Fruit fly (Drosophila melanogaster): ENCODE data around the gene Sfmbt.

Sfmbt gene

DNA sequence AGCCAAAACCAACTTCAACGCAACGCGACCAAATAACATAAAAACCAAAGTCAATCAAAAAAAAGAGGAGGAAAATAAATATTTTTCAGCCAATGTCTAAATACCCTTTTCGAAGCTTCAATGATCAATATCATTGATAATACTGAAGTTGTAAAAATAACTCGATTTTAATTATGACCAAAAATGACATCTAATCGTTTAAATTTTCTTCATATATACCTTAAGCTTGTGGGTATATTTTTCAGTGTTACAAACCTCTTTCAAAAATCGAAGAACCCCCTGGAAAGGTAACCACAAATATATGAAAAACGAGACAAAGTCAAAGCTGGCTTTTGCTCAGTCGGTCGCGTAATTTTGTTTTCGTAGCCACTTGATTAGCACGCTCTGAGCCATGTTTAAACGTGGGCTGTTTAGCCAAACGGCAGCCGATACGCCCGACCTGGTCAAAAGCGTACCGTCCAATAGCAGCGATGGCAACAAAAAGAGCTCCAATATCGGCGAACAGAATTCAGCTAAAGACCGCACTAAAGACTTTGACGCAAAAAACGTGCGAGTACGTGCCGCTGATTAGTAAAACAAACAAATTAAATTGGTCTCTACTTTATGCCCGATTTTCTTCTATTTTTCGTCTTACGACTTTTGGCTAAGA, 31.4 kb downstream of the Sfmbt start (continued):
- peak; percentile 26 for TF ChIP-seq CrebB (tag; optimal IDR thresholded peaks at IDR 0.05)
- no peak for TF ChIP-seq btn (GFP tag; optimal IDR thresholded peaks at IDR 0.05)
- TF ChIP-seq ssp (GFP tag; IDR thresholded peaks at IDR 0.05) = peak; percentile 48
- no peak for TF ChIP-seq CG33557 (GFP tag; optimal IDR thresholded peaks at IDR 0.05)
- peak; percentile 35 for TF ChIP-seq Nf-YB (GFP tag; optimal IDR thresholded peaks at IDR 0.05)
- no peak for TF ChIP-seq inv (GFP tag; IDR thresholded peaks at IDR 0.05; ENCODE audit: partially characterized antibody)
- peak; percentile 63 for TF ChIP-seq Side (GFP tag; optimal IDR thresholded peaks at IDR 0.05)
- 0 out of 3 replicates have a peak, but pooled peaks have one; percentile 59 for TF ChIP-seq gce (GFP tag; IDR thresholded peaks at IDR 0.05)
- no peak for TF ChIP-seq MTF-1 (GFP tag; optimal IDR thresholded peaks at IDR 0.05; ENCODE audit: borderline replicate concordance)
- TF ChIP-seq gt (GFP tag; IDR thresholded peaks at IDR 0.05) = no peak
- TF ChIP-seq HHEX (GFP tag; optimal IDR thresholded peaks at IDR 0.05) = peak; percentile 76
- no peak for TF ChIP-seq sna (GFP tag; IDR thresholded peaks at IDR 0.05; ENCODE audit: partially characterized antibody)
- peak; percentile 89 for TF ChIP-seq CG10147 (GFP tag; optimal IDR thresholded peaks at IDR 0.05)
- TF ChIP-seq Lim3 (GFP tag; IDR thresholded peaks at IDR 0.05) = no peak
- no peak for TF ChIP-seq CG15479 (GFP tag; optimal IDR thresholded peaks at IDR 0.05)
- no peak for TF ChIP-seq h (optimal IDR thresholded peaks at IDR 0.05)
- TF ChIP-seq CG3281 (GFP tag; optimal IDR thresholded peaks at IDR 0.05) = peak; percentile 85
- TF ChIP-seq ttk (GFP tag; IDR thresholded peaks at IDR 0.05) = peak; percentile 76
- no peak for TF ChIP-seq stwl (tag; optimal IDR thresholded peaks at IDR 0.05)
- peak; percentile 93 for TF ChIP-seq dysf (GFP tag; IDR thresholded peaks at IDR 0.05)
- TF ChIP-seq tap (tag; optimal IDR thresholded peaks at IDR 0.05) = peak; percentile 70
- TF ChIP-seq Dbx (GFP tag; IDR thresholded peaks at IDR 0.05) = peak; percentile 86
- peak; percentile 4 for TF ChIP-seq Hmx (GFP tag; optimal IDR thresholded peaks at IDR 0.05)
- no peak for TF ChIP-seq HLH4C (GFP tag; IDR thresholded peaks at IDR 0.05; ENCODE audit: partially characterized antibody)
- TF ChIP-seq Trl (optimal IDR thresholded peaks at IDR 0.05) = no peak
- TF ChIP-seq Trl (GFP tag; optimal IDR thresholded peaks at IDR 0.05) = peak; percentile 74
- TF ChIP-seq ind (GFP tag; optimal IDR thresholded peaks at IDR 0.05) = peak; percentile 83
- no peak for TF ChIP-seq CG4707 (GFP tag; optimal IDR thresholded peaks at IDR 0.05)
- no peak for TF ChIP-seq Vsx1 (GFP tag; optimal IDR thresholded peaks at IDR 0.05)
- peak; percentile 38; the same call in 1 of the 2 replicates for TF ChIP-seq CG17328 (GFP tag; IDR thresholded peaks at IDR 0.05)
- no peak for TF ChIP-seq pfk (GFP tag; optimal IDR thresholded peaks at IDR 0.05)
- no peak for TF ChIP-seq CG8290 (GFP tag; optimal IDR thresholded peaks at IDR 0.05)
- TF ChIP-seq CG8290 (tag; optimal IDR thresholded peaks at IDR 0.05) = peak in 1 of 2 experiments; percentile 42
- TF ChIP-seq sima (GFP tag; optimal IDR thresholded peaks at IDR 0.05) = peak; percentile 23
- peak; percentile 87 for TF ChIP-seq Ets65A (GFP tag)
- peak in 1 of 2 experiments; percentile 17 for TF ChIP-seq Hr78 (GFP tag; optimal IDR thresholded peaks at IDR 0.05)
- TF ChIP-seq bab2 (GFP tag; optimal IDR thresholded peaks at IDR 0.05) = peak; percentile 73
- peak; percentile 41 for TF ChIP-seq CG9437 (GFP tag; optimal IDR thresholded peaks at IDR 0.05)
- TF ChIP-seq CG12104 (GFP tag; optimal IDR thresholded peaks at IDR 0.05) = peak; percentile 59
- TF ChIP-seq Hr3 (GFP tag; optimal IDR thresholded peaks at IDR 0.05) = peak; percentile 54
- TF ChIP-seq gsb-n (tag; optimal IDR thresholded peaks at IDR 0.05) = peak; percentile 0
- peak; percentile 63 for TF ChIP-seq klu (GFP tag; IDR thresholded peaks at IDR 0.05)
- TF ChIP-seq HmgD (GFP tag; optimal IDR thresholded peaks at IDR 0.05) = no peak
- peak; percentile 75 for TF ChIP-seq BtbVII (GFP tag; optimal IDR thresholded peaks at IDR 0.05)
- TF ChIP-seq CG6791 (GFP tag; IDR thresholded peaks at IDR 0.05; ENCODE audit: partially characterized antibody) = no peak
- no peak for TF ChIP-seq croc (GFP tag; conservative IDR thresholded peaks at IDR 0.05)
- TF ChIP-seq disco-r (GFP tag; optimal IDR thresholded peaks at IDR 0.05) = peak; percentile 56
- peak; percentile 47 for TF ChIP-seq CG7928 (GFP tag; optimal IDR thresholded peaks at IDR 0.05)
- no peak for TF ChIP-seq CTCF (GFP tag; optimal IDR thresholded peaks at IDR 0.05)
- TF ChIP-seq cas (GFP tag; IDR thresholded peaks at IDR 0.05) = peak; percentile 45; the same call in 1 of the 2 replicates
- TF ChIP-seq Dfd (GFP tag; optimal IDR thresholded peaks at IDR 0.05) = no peak
